Worm (Caenorhabditis elegans): ENCODE measurements around the gene lys-10.

Gene lys-10

DNA sequence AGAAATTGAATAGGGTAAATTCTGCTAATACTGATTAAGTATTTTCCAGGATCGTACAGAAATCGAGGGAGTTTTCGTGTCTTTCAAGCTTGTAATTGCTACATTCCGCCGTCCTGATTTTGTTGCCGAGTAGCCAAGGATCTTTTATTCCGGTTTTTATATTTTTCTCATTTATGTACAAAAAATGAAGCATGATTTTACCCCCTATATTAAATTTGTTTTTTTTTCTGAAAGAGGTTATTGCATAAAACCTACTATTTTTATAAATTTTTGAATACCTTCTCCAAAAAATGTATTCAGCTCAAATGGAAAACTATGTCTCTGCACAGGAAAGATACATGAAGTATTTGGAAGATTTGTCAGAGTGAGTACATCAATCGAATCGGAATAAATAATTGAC lies 33.0 kb upstream of the lys-10 start, which contains the start of gene F35H10.6:
F35H10.6 (plus strand) TSS at position 301 of the 400 bp plus-strand sequence.
- TF ChIP-seq hlh-1 (tag; optimal IDR thresholded peaks at IDR 0.05): no peak
- no peak for TF ChIP-seq lsy-2 (tag; optimal IDR thresholded peaks at IDR 0.05)
- no peak for TF ChIP-seq zip-8 (tag; optimal IDR thresholded peaks at IDR 0.05)
- no peak for TF ChIP-seq unc-62 (GFP tag; optimal IDR thresholded peaks at IDR 0.05)
- TF ChIP-seq snpc-4 (tag; optimal IDR thresholded peaks at IDR 0.05): no peak

DNA sequence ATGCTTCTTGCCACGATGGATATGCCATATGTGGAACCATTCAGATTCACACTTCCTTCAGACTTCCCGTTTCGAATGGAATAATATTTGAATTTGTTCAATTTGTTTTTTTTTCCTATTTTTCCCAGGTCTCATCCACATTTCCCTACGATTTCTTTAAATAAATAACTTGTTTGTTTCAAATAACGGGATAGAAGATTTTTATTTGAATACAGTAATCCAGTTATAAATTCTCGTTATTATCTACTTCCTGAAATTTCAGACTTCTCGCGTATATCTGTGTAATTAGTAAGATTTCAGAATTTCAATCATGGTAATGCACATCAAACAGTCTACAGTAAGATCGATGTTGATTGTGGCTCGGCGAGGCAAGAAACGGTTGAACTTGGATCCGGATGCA lies 32.2 kb upstream of the lys-10 start, which contains the start of gene F35H10.5:
F35H10.5 (plus strand) TSS at position 301 of the 400 bp plus-strand sequence.
- no peak for TF ChIP-seq ces-1 (GFP tag; optimal IDR thresholded peaks at IDR 0.05)
- no peak for TF ChIP-seq nhr-28 (tag; optimal IDR thresholded peaks at IDR 0.05)
- no peak for TF ChIP-seq ztf-11 (tag; optimal IDR thresholded peaks at IDR 0.05)
- no peak for TF ChIP-seq M03D4.4 (tag; optimal IDR thresholded peaks at IDR 0.05)
- no peak for TF ChIP-seq pha-4 (tag; optimal IDR thresholded peaks at IDR 0.05)
- TF ChIP-seq blmp-1 (tag; optimal IDR thresholded peaks at IDR 0.05): no peak
- no peak for TF ChIP-seq lin-13 (tag; optimal IDR thresholded peaks at IDR 0.05)
- TF ChIP-seq unc-62 (GFP tag; optimal IDR thresholded peaks at IDR 0.05): no peak
- TF ChIP-seq elt-1 (tag; optimal IDR thresholded peaks at IDR 0.05; ENCODE audit: borderline replicate concordance, insufficient read depth): no peak
- TF ChIP-seq lsy-2 (tag; optimal IDR thresholded peaks at IDR 0.05): no peak
- TF ChIP-seq ham-2 (GFP tag; optimal IDR thresholded peaks at IDR 0.05): no peak
- TF ChIP-seq hlh-1 (tag; optimal IDR thresholded peaks at IDR 0.05): no peak

DNA sequence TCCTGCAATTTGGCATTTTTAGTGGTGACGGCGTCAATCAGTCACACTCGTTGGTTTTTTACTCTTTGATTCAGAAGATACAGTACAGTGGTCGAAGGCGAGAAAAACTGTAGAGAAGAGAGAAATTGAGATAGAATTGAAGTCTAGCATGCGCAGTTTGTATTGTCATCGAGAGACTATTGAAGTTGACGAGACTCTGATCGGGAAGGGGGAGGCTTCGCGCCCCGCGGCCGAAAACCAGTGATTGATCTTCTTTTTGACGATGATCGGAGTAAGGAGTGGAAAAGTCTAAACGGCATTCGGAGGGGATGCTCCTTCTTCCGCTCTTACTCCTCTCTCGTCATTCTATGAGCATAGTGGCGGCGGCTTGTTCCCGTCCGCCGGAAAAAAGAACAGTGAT lies 30.7 kb upstream of the lys-10 start:
- TF ChIP-seq lsy-2 (tag; optimal IDR thresholded peaks at IDR 0.05) (no peak), nhr-237 (tag; optimal IDR thresholded peaks at IDR 0.05) (peak; percentile 7)

DNA sequence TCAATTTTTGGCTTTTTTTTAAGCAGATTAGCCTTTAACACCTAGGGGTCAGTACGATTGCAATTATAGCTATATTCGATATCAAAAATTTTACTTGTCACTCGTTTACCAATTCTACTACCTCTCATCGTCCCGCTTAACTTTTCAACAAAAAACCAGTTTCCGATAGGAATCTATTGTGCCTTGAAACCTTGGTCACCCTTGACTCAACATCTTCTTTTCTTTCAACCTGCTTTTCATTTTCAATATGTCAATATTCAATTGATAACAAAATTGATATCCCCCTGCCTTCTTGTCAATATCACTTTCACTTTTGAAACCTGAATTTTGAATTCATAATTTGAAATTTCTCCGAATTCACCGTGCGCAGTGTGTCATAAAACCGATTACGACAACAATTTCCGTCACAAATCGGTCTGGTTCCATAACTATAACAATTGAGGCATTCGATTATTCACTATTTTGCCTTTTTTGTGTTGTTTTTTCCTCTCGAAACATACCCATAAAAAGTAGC lies 29.9 kb upstream of the lys-10 start:
- no peak for TF ChIP-seq lsy-2 (tag; optimal IDR thresholded peaks at IDR 0.05)
- no peak for TF ChIP-seq mls-2 (tag; optimal IDR thresholded peaks at IDR 0.05)
- TF ChIP-seq tbx-8 (GFP tag; optimal IDR thresholded peaks at IDR 0.05): no peak
- peak; percentile 61 for TF ChIP-seq blmp-1 (tag; optimal IDR thresholded peaks at IDR 0.05)
- TF ChIP-seq flh-1 (GFP tag; optimal IDR thresholded peaks at IDR 0.05): no peak

DNA sequence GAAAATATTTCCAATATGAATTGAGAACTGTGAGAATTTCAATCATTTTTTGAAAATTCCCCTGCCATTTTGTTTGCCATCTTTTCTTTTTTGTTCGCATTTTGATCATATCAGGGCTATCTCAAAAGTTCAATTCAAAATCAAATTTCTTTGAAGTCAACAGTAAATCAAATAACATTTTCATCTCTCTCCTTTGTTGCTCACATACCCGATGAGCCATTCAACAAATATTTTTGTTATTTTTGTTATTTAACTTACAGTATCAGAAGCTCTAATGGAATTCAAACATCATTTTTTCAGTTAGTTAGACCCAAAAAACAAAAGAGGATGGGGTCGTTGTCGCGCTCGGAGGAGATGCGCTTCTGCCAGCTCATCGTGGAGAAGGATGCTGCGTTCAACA lies 29.0 kb upstream of the lys-10 start, which contains the start of gene vha-5:
vha-5 (plus strand) TSS at position 301 of the 400 bp plus-strand sequence.
- TF ChIP-seq nhr-76 (tag; optimal IDR thresholded peaks at IDR 0.05) (no peak), M03D4.4 (tag; optimal IDR thresholded peaks at IDR 0.05) (no peak), nhr-237 (tag; optimal IDR thresholded peaks at IDR 0.05) (no peak), nhr-28 (tag; optimal IDR thresholded peaks at IDR 0.05) (no peak), drap-1 (GFP tag; optimal IDR thresholded peaks at IDR 0.05) (no peak), elt-1 (tag; optimal IDR thresholded peaks at IDR 0.05; ENCODE audit: borderline replicate concordance, insufficient read depth) (no peak), mls-2 (tag; optimal IDR thresholded peaks at IDR 0.05) (no peak), unc-62 (GFP tag; optimal IDR thresholded peaks at IDR 0.05) (no peak), ztf-11 (tag; optimal IDR thresholded peaks at IDR 0.05) (no peak), pha-4 (tag; optimal IDR thresholded peaks at IDR 0.05) (no peak), bed-3 (GFP tag; optimal IDR thresholded peaks at IDR 0.05) (no peak), lsy-2 (tag; optimal IDR thresholded peaks at IDR 0.05) (no peak), hlh-1 (tag; optimal IDR thresholded peaks at IDR 0.05) (no peak), lin-13 (tag; optimal IDR thresholded peaks at IDR 0.05) (no peak), snpc-4 (tag; optimal IDR thresholded peaks at IDR 0.05) (no peak), mep-1 (tag; optimal IDR thresholded peaks at IDR 0.05) (no peak), flh-1 (GFP tag; optimal IDR thresholded peaks at IDR 0.05) (no peak), unc-120 (tag; optimal IDR thresholded peaks at IDR 0.05; ENCODE audit: poor library complexity, severe bottlenecking) (no peak)

DNA sequence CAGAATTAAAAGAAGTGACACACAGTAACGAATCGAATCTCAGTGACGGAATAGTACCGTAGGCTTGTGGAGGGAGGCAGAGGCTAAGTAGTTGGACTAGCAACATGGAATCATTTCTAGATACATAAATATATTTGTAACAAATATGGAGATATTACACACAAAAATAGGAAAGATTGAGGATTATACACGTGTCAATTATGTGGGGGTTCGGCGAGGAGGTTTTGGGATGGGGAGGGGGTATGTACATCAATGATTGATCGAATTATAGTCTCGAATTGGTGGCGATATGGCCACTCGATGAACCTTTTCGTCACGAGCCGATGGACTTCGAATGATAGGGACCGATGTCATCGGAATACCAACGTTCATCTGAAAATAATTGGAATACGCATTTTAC lies 25.2 kb upstream of the lys-10 start:
- TF ChIP-seq mls-2 (tag; optimal IDR thresholded peaks at IDR 0.05): no peak
- TF ChIP-seq elt-3 (tag; optimal IDR thresholded peaks at IDR 0.05): no peak
- TF ChIP-seq blmp-1 (tag; optimal IDR thresholded peaks at IDR 0.05): no peak
- TF ChIP-seq unc-39 (tag; optimal IDR thresholded peaks at IDR 0.05): no peak
- no peak for TF ChIP-seq sptf-1 (tag; optimal IDR thresholded peaks at IDR 0.05)
- no peak for TF ChIP-seq flh-1 (GFP tag; optimal IDR thresholded peaks at IDR 0.05)
- no peak for TF ChIP-seq nhr-76 (tag; optimal IDR thresholded peaks at IDR 0.05)
- no peak for TF ChIP-seq elt-1 (tag; optimal IDR thresholded peaks at IDR 0.05; ENCODE audit: borderline replicate concordance, insufficient read depth)
- TF ChIP-seq nhr-237 (tag; optimal IDR thresholded peaks at IDR 0.05): no peak
- no peak for TF ChIP-seq bed-3 (GFP tag; optimal IDR thresholded peaks at IDR 0.05)
- TF ChIP-seq nhr-2 (tag; optimal IDR thresholded peaks at IDR 0.05): no peak

Data from whole organism, mixed stage, embryonic.